Fruit fly (Drosophila melanogaster): Measurements from ENCODE around the gene Rab6.

Rab6 gene

DNA sequence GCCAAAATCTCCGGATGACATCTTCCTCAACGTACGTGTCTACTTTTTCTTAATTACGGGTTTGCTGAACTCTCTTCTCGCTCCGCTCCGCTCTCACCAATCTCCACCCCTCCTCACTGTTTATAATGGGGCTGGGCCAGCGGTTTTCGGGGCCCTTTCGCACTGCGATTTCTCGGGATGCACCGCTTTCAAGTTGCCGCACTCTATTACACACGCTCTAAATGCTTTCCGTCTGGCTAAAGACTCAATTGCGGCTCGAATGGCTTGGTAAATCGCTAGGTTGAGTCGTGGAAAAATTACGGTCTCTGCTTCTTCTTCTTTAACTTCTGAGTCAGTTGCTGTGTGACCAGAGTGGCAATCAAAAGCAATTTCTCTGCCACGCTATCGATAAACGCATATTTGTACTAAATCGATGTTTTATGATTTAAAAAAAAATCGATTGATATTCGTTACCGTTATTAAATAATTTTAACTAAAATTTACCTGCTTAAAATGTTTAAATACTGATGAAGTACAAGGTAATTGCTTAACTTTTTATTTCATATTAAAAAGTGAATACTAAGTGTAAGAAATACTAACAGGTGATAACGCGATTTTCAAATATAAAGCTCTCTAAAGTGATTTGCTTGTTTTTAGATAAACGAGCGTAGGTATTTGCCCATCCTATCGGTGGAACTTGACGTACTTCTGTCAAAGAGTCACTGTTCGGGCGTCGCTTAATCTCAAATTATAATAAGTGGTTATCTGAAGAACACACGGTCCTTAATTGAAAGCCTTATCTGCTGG, at the start of gene Rab6, which contains the start of gene Phae1:
Gene Rab6, minus strand, starts transcription at position 338 of the 786 bp plus-strand sequence.
Gene Phae1, plus strand, starts transcription at position 639 of the 786 bp plus-strand sequence.
- TF ChIP-seq Sp1 (GFP tag; optimal IDR thresholded peaks at IDR 0.05) (peak; percentile 28), h (GFP tag; optimal IDR thresholded peaks at IDR 0.05) (peak; percentile 34), br (GFP tag; optimal IDR thresholded peaks at IDR 0.05) (no peak), Myc (optimal IDR thresholded peaks at IDR 0.05) (no peak), CG32264 (GFP tag; optimal IDR thresholded peaks at IDR 0.05) (no peak), sage (GFP tag; optimal IDR thresholded peaks at IDR 0.05) (no peak), Jra (GFP tag; optimal IDR thresholded peaks at IDR 0.05) (peak; percentile 46), Rel (GFP tag; optimal IDR thresholded peaks at IDR 0.05) (no peak), Rel (tag; optimal IDR thresholded peaks at IDR 0.05) (peak; percentile 54), CrebA (GFP tag; optimal IDR thresholded peaks at IDR 0.05; ENCODE audit: borderline replicate concordance) (no peak), fru (GFP tag; optimal IDR thresholded peaks at IDR 0.05) (no peak)

DNA sequence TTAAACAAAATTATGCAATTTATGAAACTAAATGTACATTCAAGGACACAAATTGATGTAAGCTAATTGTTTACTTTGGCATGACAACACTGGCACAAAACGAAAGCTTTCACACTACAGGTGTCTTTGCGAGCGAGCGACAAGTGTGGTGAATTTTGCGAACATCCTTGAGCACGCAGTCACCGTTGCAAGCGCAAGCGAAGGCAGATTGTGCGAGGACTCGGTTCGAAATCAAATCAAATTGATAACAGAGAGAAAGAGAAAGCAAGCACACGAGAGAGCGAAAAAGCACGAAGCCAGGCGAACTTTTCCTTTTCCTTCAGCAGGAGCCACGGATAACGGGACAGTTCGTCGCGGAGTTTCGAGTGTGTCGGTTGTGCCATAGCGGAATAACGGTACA, 33.5 kb upstream of the Rab6 start, which contains the start of gene CG31760:
Gene CG31760, plus strand, starts transcription at position 342 of the 400 bp plus-strand sequence.
- no peak for TF ChIP-seq pan (optimal IDR thresholded peaks at IDR 0.05)
- TF ChIP-seq Vsx2 (GFP tag; optimal IDR thresholded peaks at IDR 0.05; ENCODE audit: partially characterized antibody), result no peak
- TF ChIP-seq usp (GFP tag; optimal IDR thresholded peaks at IDR 0.05), result no peak

DNA sequence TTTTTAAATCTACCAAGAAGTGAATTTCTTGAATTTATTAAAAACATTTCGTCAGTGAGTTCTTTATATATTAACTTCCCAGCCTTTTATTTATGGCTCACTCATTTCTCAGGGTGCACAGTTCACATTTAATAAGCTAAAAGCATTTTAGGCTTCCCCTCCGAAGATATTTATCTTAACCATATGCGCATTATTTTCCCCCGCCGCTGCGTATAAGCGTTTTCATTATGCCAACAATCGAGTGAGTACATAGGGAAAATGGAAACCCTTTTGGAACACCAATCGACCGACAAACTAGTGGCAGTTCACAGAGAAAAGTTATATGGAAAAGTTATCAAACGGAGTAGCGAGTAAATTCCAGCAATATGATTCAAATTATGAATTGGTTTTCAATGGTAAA, 28.8 kb upstream of the Rab6 start, which contains the start of gene Gr33a:
Gene Gr33a, plus strand, starts transcription at position 301 of the 400 bp plus-strand sequence.
- TF ChIP-seq OdsH (GFP tag; optimal IDR thresholded peaks at IDR 0.05) (no peak), Hnf4 (GFP tag; optimal IDR thresholded peaks at IDR 0.05) (no peak), h (GFP tag; optimal IDR thresholded peaks at IDR 0.05) (no peak), Vsx2 (GFP tag; optimal IDR thresholded peaks at IDR 0.05; ENCODE audit: partially characterized antibody) (no peak)

dm6 chr2L:12134125-12134378, 25.1 kb upstream of the Rab6 start:
- TF ChIP-seq CG32264 (GFP tag; optimal IDR thresholded peaks at IDR 0.05) (no peak), jim (GFP tag; optimal IDR thresholded peaks at IDR 0.05) (no peak), Sp1 (GFP tag; optimal IDR thresholded peaks at IDR 0.05) (no peak), Hr78 (GFP tag; optimal IDR thresholded peaks at IDR 0.05) (no peak), GATAd (GFP tag; optimal IDR thresholded peaks at IDR 0.05) (no peak), dmrt93B (GFP tag; optimal IDR thresholded peaks at IDR 0.05) (no peak), N (GFP tag; optimal IDR thresholded peaks at IDR 0.05) (no peak), fru (GFP tag; optimal IDR thresholded peaks at IDR 0.05) (no peak), foxo (GFP tag; optimal IDR thresholded peaks at IDR 0.05) (no peak), Jra (GFP tag; optimal IDR thresholded peaks at IDR 0.05) (no peak), tai (GFP tag; optimal IDR thresholded peaks at IDR 0.05) (no peak), dl (GFP tag; optimal IDR thresholded peaks at IDR 0.05; ENCODE audit: insufficient read depth in 1 of 2, partially characterized antibody in 2 of 2) (no peak), usp (GFP tag; optimal IDR thresholded peaks at IDR 0.05) (no peak), h (GFP tag; optimal IDR thresholded peaks at IDR 0.05) (no peak)

DNA sequence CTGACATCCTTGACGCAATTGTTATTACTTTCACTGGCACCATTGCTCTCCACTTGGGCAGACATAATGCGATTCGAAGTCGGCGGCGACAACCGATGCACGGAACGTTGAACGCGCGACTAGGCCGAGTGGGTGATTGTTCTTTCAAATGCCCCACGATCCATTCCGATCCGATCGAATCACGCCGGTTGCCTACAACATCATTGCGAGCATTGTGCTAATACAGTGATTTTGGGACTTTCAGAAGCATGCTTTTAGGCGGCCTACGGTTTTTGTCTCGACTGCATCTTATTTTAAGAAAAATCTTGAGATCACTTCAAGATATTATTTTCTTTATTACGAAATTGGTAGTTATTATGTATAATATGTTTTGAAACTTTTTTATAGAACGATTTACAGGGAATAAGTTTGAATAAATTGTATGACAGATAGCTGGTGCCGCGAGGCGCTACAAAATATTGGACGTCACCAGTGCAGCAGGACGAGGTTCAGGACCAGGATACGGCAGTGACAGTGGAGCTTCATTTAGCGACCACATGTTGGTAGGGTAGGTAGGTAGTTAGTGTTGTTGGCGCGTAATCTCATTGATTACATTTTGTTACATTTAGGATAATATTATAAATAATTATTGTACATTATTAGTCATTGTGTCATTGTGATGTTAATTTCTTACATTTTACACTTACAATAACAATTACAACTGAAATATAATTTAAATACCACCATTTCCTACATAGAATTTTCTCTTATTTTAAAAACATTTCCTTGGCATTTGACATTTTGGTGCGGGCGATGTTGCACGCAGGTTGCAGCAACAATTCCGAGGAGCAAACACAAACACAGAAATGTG, 24.6 kb upstream of the Rab6 start, which contains the start of gene rho-6:
Gene rho-6, minus strand, starts transcription at position 137 of the 850 bp plus-strand sequence.
- TF ChIP-seq Myc (optimal IDR thresholded peaks at IDR 0.05) (peak; percentile 58), CrebA (GFP tag; optimal IDR thresholded peaks at IDR 0.05; ENCODE audit: borderline replicate concordance) (no peak), Jra (GFP tag; optimal IDR thresholded peaks at IDR 0.05) (no peak), dmrt93B (GFP tag; optimal IDR thresholded peaks at IDR 0.05) (no peak)

DNA sequence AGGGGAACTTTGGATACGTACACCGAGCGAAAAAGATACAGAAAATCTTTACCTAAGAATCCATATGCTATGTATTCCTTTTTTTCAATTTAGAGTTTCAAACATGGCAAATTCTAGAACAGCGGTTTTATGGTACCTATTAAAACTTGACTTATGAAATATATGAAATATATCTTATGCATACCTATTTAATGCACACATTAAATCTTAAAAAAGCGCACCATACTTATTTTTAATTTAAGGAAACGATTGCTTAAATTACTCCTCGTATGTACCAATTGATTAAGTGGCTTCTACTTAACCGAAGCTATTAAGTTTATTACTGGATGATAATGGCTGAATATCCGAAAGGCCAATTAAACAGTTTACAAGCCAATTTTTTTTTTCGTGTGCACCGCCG, 11.1 kb upstream of the Rab6 start:
- no peak for TF ChIP-seq woc (GFP tag; optimal IDR thresholded peaks at IDR 0.05)
- TF ChIP-seq foxo (GFP tag; optimal IDR thresholded peaks at IDR 0.05), result peak in 1 of 2 experiments; percentile 4

DNA sequence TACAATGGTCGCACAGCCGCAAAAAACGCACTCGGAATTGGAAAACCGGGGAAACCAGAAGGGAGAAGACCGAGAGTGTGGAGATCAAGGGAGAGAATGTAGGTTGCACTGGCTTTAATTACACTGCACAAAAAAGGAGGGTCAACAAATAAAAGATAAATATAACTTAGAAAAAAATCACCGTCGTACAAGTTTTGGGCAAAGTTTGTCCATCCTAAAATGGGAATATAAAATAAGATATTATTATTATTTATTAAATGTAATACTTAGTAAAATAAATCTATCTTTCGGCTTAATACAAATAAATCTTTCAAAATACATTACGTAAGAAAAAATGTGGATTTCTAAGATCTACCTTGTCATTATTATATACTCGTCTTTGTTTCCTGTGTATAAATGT, 6.9 kb upstream of the Rab6 start:
- TF ChIP-seq ey (GFP tag; optimal IDR thresholded peaks at IDR 0.05) (no peak), Rel (GFP tag; optimal IDR thresholded peaks at IDR 0.05) (no peak), Rel (tag; optimal IDR thresholded peaks at IDR 0.05) (no peak), OdsH (GFP tag; optimal IDR thresholded peaks at IDR 0.05) (no peak), CG9705 (GFP tag; optimal IDR thresholded peaks at IDR 0.05) (no peak), dl (GFP tag; optimal IDR thresholded peaks at IDR 0.05; ENCODE audit: insufficient read depth in 1 of 2, partially characterized antibody in 2 of 2) (no peak), sv (GFP tag; optimal IDR thresholded peaks at IDR 0.05) (no peak), dmrt93B (GFP tag; optimal IDR thresholded peaks at IDR 0.05) (no peak), Dif (GFP tag; optimal IDR thresholded peaks at IDR 0.05; ENCODE audit: partially characterized antibody) (no peak), Sp1 (GFP tag; optimal IDR thresholded peaks at IDR 0.05) (no peak), psq (GFP tag; optimal IDR thresholded peaks at IDR 0.05) (no peak), HLH106 (tag; optimal IDR thresholded peaks at IDR 0.05) (no peak), pan (optimal IDR thresholded peaks at IDR 0.05) (no peak), CG32264 (GFP tag; optimal IDR thresholded peaks at IDR 0.05) (no peak), Hr83 (GFP tag; optimal IDR thresholded peaks at IDR 0.05; ENCODE audit: poor library complexity, severe bottlenecking) (no peak), N (GFP tag; optimal IDR thresholded peaks at IDR 0.05) (no peak), woc (GFP tag; optimal IDR thresholded peaks at IDR 0.05) (no peak)
